Fruit fly (Drosophila melanogaster) ovary, adult (tissue): ENCODE measurements around the gene RapGAP1.

Experiments
- CG17801 ChIP-seq: fragments of 200-800 bp; optimal IDR thresholded peaks from 2 replicates; lab custom pipeline; 2019; ENCODE audit warnings: missing biosample characterization, mild to moderate bottlenecking, missing genetic modification characterization, moderate library complexity; ENCODE audit not compliant: partially characterized antibody

Gene RapGAP1

dm6 chr2L:7578880-7579279 is at the start of gene RapGAP1:
Gene RapGAP1 (minus strand): TSS chr2L:7578980.
- TF ChIP-seq CG17801 (GFP tag; lab: Kevin White, UChicago) = peak; percentile 62

dm6 chr2L:7628382-7628965 is 49.7 kb upstream of the RapGAP1 start:
- no peak for TF ChIP-seq CG17801 (GFP tag; lab: Kevin White, UChicago)

dm6 chr2L:7627474-7627873 is 48.7 kb upstream of the RapGAP1 start:
- no peak for TF ChIP-seq CG17801 (GFP tag; lab: Kevin White, UChicago)

- TF ChIP-seq CG17801 (GFP tag; lab: Kevin White, UChicago) = no peak
These were observed 45.5 kb upstream of the RapGAP1 start for dm6 chr2L:7624096-7624843.

- no peak for TF ChIP-seq CG17801 (GFP tag; lab: Kevin White, UChicago)
These were observed 42.9 kb upstream of the RapGAP1 start for dm6 chr2L:7621706-7622105.

- no peak for TF ChIP-seq CG17801 (GFP tag; lab: Kevin White, UChicago)
These were observed 40.5 kb upstream of the RapGAP1 start for dm6 chr2L:7619234-7619633.

DNA sequence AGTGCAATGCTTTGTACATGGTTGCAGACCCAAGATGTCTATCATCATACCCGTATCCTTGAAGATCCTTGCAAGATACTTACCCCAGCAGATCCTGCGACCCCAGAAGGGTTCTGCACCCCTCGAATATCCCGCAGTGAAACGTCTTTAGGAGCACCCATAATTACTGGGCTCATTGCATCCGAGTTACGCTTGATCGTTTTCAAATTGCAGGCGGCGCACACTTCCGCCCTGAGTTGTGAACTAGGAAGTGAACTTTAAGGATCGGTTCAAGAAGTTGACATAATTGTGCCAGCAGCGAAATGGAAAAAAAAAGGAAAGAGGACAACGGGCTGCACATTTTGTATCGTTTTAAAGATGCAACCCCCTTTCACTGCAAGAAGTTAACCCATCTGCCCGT is 39.8 kb upstream of the RapGAP1 start:
- TF ChIP-seq CG17801 (GFP tag; lab: Kevin White, UChicago) = no peak

dm6 chr2L:7616830-7617229 is 38.0 kb upstream of the RapGAP1 start:
- TF ChIP-seq CG17801 (GFP tag; lab: Kevin White, UChicago) = no peak

DNA sequence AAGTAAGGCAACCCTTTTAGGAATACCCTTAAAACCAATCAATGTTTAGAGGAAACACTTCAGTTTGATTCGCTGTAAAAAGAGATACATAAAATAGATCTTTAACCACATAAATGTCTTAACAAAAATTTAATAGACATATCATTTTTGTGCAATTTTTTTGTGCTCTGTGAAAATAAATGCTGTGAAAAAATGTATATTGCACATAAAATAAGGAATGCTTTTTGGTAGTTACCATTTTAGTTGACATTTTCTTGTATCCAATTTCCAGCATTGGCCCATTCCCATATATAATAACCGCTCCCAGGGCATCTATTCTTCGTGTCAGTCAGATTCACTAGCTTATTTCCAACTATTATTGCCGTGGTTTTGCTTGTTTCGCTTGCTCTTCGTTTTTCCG is 33.5 kb upstream of the RapGAP1 start:
- no peak for TF ChIP-seq CG17801 (GFP tag; lab: Kevin White, UChicago)

dm6 chr2L:7611580-7611979 is 32.8 kb upstream of the RapGAP1 start:
- no peak for TF ChIP-seq CG17801 (GFP tag; lab: Kevin White, UChicago)

DNA sequence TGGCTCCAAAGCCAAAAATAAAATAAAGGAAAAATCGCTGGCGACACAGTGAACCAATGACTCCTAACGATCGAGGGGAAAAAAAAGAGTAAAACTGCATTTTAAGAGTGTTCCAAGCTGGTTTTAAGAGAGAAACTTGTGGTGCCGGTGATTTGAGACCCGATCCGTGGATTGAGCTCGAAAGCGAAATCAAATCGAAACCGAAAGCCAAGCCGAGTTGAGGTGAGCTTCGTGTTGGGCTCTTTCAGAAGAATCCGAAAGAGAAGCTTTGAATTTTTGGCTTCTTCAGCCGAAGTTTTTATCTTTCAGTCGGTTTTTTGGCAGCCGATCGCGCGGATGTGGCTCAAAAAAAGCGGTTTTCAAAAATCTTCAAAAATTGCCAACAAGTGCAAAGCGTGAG is 29.3 kb upstream of the RapGAP1 start, which contains the start of gene CG6739:
Gene CG6739 (plus strand): TSS at position 307 of the 400 bp plus-strand sequence.
- TF ChIP-seq CG17801 (GFP tag; lab: Kevin White, UChicago) = no peak

dm6 chr2L:7605300-7605699 is 26.5 kb upstream of the RapGAP1 start, which contains the start of gene Cyp4d21:
Gene Cyp4d21 (plus strand): TSS chr2L:7605600.
- no peak for TF ChIP-seq CG17801 (GFP tag; lab: Kevin White, UChicago)

dm6 chr2L:7601875-7602274 is 23.1 kb upstream of the RapGAP1 start:
- TF ChIP-seq CG17801 (GFP tag; lab: Kevin White, UChicago) = no peak

- no peak for TF ChIP-seq CG17801 (GFP tag; lab: Kevin White, UChicago)
These were observed 19.9 kb upstream of the RapGAP1 start for dm6 chr2L:7598697-7599096.

- no peak for TF ChIP-seq CG17801 (GFP tag; lab: Kevin White, UChicago)
These were observed 19.5 kb upstream of the RapGAP1 start for dm6 chr2L:7598260-7598659.

dm6 chr2L:7597431-7597830 is 18.7 kb upstream of the RapGAP1 start:
- TF ChIP-seq CG17801 (GFP tag; lab: Kevin White, UChicago) = no peak
